Worm (Caenorhabditis elegans) whole organism, L2 larva: ENCODE measurements around the gene F37B12.1.

Source experiments
- R02D3.7 ChIP-seq: fragments of 150-350 bp; optimal IDR thresholded peaks from 2 replicates; lab custom pipeline; 2014; ENCODE audit warnings: missing biosample characterization, missing genetic modification characterization
- ceh-82 ChIP-seq: fragments of 150-350 bp; optimal IDR thresholded peaks from 2 replicates; lab custom pipeline; 2014; ENCODE audit warnings: missing biosample characterization, missing genetic modification characterization
- lsy-2 ChIP-seq, 2 experiments: fragments of 150-350 bp in 1 of 2; sonication (generic microtip) in 1 of 2; optimal IDR thresholded peaks; 2 replicates each; lab custom pipeline; 2014 to 2017; ENCODE audit warnings: missing biosample characterization in 2 of 2, missing genetic modification characterization in 2 of 2
- nhr-10 ChIP-seq: sonication (generic microtip); optimal IDR thresholded peaks from 2 replicates; lab custom pipeline; 2017; ENCODE audit warnings: missing biosample characterization, missing genetic modification characterization
- nhr-21 ChIP-seq: fragments of 150-350 bp; optimal IDR thresholded peaks from 2 replicates; lab custom pipeline; 2014; ENCODE audit warnings: missing biosample characterization, missing genetic modification characterization
- sma-9 ChIP-seq, 2 experiments: fragments of 150-350 bp in 1 of 2; sonication (generic microtip) in 1 of 2; optimal IDR thresholded peaks; 2 replicates each; lab custom pipeline; 2014 to 2016; ENCODE audit warnings: missing genetic modification characterization in 2 of 2, mild to moderate bottlenecking in 1 of 2, missing biosample characterization in 1 of 2, missing compliant biosample characterization in 1 of 2, missing genetic modification reagents in 1 of 2, moderate library complexity in 1 of 2
- snpc-4 ChIP-seq: fragments of 150-350 bp; optimal IDR thresholded peaks from 2 replicates; lab custom pipeline; 2014; ENCODE audit warnings: missing biosample characterization, missing genetic modification characterization
- unc-62 ChIP-seq: fragments of 150-350 bp; optimal IDR thresholded peaks from 2 replicates; lab custom pipeline; 2014; ENCODE audit warnings: missing biosample characterization, missing genetic modification reagents, missing genetic modification characterization
- zag-1 ChIP-seq: fragments of 150-350 bp; optimal IDR thresholded peaks from 2 replicates; lab custom pipeline; 2014; ENCODE audit warnings: missing biosample characterization, missing genetic modification characterization

- TF ChIP-seq nhr-21 (tag; lab: Kevin White, UChicago) (no peak), zag-1 (no peak), snpc-4 (tag; lab: Kevin White, UChicago) (no peak), lsy-2 (tag; optimal IDR thresholded peaks at IDR 0.05; lab: Kevin White, UChicago) (no peak), sma-9 (GFP tag; optimal IDR thresholded peaks at IDR 0.05; lab: Kevin White, UChicago) (no peak), sma-9 (tag; optimal IDR thresholded peaks at IDR 0.05; lab: Kevin White, UChicago) (no peak), nhr-10 (tag; lab: Kevin White, UChicago) (no peak), ceh-82 (tag; lab: Kevin White, UChicago) (no peak), unc-62 (GFP tag; lab: Kevin White, UChicago) (no peak), R02D3.7 (tag; lab: Kevin White, UChicago) (no peak)
These were observed at the start of gene F37B12.1 for ce11 chrII:9029218-9029672.
